Worm (Caenorhabditis elegans): ENCODE data around the gene ced-4.
A peak's percentile ranks its signal among the peaks of the same experiment; 100 is the strongest.

ced-4 gene

DNA sequence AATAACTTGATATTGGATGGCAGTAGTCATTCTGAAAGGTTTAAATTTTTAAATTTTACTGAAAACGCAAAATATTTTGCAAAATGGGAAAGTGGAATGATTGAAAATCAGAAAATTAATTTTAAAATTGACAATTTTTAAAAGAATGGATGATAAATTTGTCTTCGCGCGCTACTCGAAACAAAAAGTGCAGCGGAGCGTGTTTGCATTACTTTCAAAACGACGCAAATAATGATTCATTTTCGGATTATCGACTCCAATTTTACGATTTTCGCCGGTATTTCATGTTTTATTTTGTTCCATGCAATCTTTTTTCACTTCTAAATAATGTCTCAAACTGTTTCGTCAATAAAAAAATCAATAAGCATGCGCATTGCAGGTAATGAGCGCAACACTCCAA is 26.2 kb downstream of the ced-4 start, which contains the start of the genes tost-1 and arx-6 (continued):
- no peak for TF ChIP-seq unc-62 (GFP tag; optimal IDR thresholded peaks at IDR 0.05)
- no peak for TF ChIP-seq aly-2 (tag; optimal IDR thresholded peaks at IDR 0.05)
- TF ChIP-seq nhr-76 (tag; optimal IDR thresholded peaks at IDR 0.05) = no peak
- peak; percentile 27 for TF ChIP-seq tbx-2 (tag; optimal IDR thresholded peaks at IDR 0.05)
- no peak for TF ChIP-seq jun-1 (tag; optimal IDR thresholded peaks at IDR 0.05)
- no peak for TF ChIP-seq zag-1 (tag; optimal IDR thresholded peaks at IDR 0.05)
- TF ChIP-seq ceh-90 (tag; optimal IDR thresholded peaks at IDR 0.05) = no peak
- TF ChIP-seq nhr-237 (tag; optimal IDR thresholded peaks at IDR 0.05) = no peak
- no peak for TF ChIP-seq Y116A8C.19 (tag; optimal IDR thresholded peaks at IDR 0.05; ENCODE audit: borderline replicate concordance)
- no peak for TF ChIP-seq C34B4.2 (tag; optimal IDR thresholded peaks at IDR 0.05)
- TF ChIP-seq nhr-85 (tag) = no peak
- TF ChIP-seq dpl-1 (GFP tag; optimal IDR thresholded peaks at IDR 0.05) = peak; percentile 84 to 92 (median 89)
- no peak for TF ChIP-seq nhr-12 (tag; optimal IDR thresholded peaks at IDR 0.05)
- peak; percentile 69 for TF ChIP-seq skn-1 (tag; optimal IDR thresholded peaks at IDR 0.05)
- TF ChIP-seq pax-3 (tag; optimal IDR thresholded peaks at IDR 0.05) = no peak
- TF ChIP-seq nhr-77 (tag; optimal IDR thresholded peaks at IDR 0.05) = no peak
- TF ChIP-seq lin-35 (GFP tag; optimal IDR thresholded peaks at IDR 0.05) = peak; percentile 85 to 94
- TF ChIP-seq nhr-47 (tag; optimal IDR thresholded peaks at IDR 0.05) = peak; percentile 48
- no peak for TF ChIP-seq ces-1 (GFP tag; optimal IDR thresholded peaks at IDR 0.05)
- peak; percentile 62 for TF ChIP-seq snu-23 (GFP tag; optimal IDR thresholded peaks at IDR 0.05)
- TF ChIP-seq unc-130 (tag; optimal IDR thresholded peaks at IDR 0.05) = no peak
- TF ChIP-seq lin-13 (GFP tag; optimal IDR thresholded peaks at IDR 0.05) = no peak
- no peak for TF ChIP-seq unc-30 (tag; optimal IDR thresholded peaks at IDR 0.05)
- TF ChIP-seq dsc-1 (tag; optimal IDR thresholded peaks at IDR 0.05) = no peak
- TF ChIP-seq ama-1 (optimal IDR thresholded peaks at IDR 0.05) = no peak
- TF ChIP-seq nhr-71 (tag; optimal IDR thresholded peaks at IDR 0.05) = peak; percentile 51
- no peak for TF ChIP-seq sptf-1 (tag; optimal IDR thresholded peaks at IDR 0.05)
- no peak for TF ChIP-seq isw-1 (GFP tag; IDR thresholded peaks at IDR 0.05)
- TF ChIP-seq rnt-1 (tag; optimal IDR thresholded peaks at IDR 0.05) = peak; percentile 41
- peak; percentile 38 for TF ChIP-seq fos-1 (tag; optimal IDR thresholded peaks at IDR 0.05)
- no peak for TF ChIP-seq egl-13 (tag; optimal IDR thresholded peaks at IDR 0.05)
- peak; percentile 39 for TF ChIP-seq mep-1 (tag; optimal IDR thresholded peaks at IDR 0.05)

DNA sequence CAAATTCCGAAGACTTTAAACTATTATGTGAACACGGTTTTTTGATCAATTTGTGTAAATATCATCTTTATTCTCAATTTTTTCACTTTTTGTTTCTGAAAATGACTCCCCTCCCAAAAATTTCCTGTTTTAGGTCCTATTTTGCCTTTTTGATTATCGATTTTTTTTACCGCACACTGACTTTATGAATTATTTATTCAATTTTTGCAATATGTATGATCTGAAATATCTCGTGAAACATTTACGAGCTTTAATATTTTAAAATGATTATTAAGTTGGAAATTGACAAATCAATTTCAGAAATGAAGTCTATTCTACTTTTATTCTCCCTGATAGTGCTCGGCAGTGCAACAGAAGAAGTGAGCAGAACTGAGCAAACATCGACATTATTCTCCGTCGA is 27.3 kb downstream of the ced-4 start, which contains the start of gene C35D10.1:
Gene C35D10.1, plus strand, starts transcription at position 301 of the 400 bp plus-strand sequence.
- TF ChIP-seq efl-1 (optimal IDR thresholded peaks at IDR 0.05) (no peak), efl-1 (GFP tag; optimal IDR thresholded peaks at IDR 0.05 in 1 of 2) (peak in 1 of 2 experiments; percentile 74), dpl-1 (GFP tag; optimal IDR thresholded peaks at IDR 0.05) (no peak)

DNA sequence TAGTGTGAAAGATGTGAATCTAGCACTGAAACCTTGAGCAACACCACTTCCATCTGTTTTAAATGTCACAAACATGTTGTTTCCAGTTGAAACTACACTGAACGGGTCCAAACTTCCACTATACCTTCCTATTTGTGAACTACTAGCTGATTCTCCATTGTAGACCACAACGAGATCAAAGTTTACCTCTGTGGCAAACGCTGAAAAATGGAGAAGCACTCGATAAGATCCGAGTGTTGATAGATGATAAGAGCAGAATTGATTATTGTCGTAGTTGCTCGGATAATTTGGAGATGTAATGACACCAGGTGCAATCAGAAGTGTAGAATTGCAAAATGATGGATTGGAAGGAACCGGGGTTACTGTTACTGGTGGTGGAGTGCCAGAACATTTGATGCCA is 29.8 kb downstream of the ced-4 start:
- peak; percentile 55 for TF ChIP-seq elt-2 (tag; optimal IDR thresholded peaks at IDR 0.05)
- TF ChIP-seq efl-1 (optimal IDR thresholded peaks at IDR 0.05) = no peak
- TF ChIP-seq efl-1 (GFP tag; optimal IDR thresholded peaks at IDR 0.05 in 1 of 2) = peak in 1 of 2 experiments; percentile 70
- TF ChIP-seq lin-13 (GFP tag; optimal IDR thresholded peaks at IDR 0.05) = no peak
- no peak for TF ChIP-seq grh-1 (GFP tag; IDR thresholded peaks at IDR 0.05)
- no peak for TF ChIP-seq sox-4 (tag; optimal IDR thresholded peaks at IDR 0.05)
- no peak for TF ChIP-seq lin-35 (GFP tag; optimal IDR thresholded peaks at IDR 0.05)

DNA sequence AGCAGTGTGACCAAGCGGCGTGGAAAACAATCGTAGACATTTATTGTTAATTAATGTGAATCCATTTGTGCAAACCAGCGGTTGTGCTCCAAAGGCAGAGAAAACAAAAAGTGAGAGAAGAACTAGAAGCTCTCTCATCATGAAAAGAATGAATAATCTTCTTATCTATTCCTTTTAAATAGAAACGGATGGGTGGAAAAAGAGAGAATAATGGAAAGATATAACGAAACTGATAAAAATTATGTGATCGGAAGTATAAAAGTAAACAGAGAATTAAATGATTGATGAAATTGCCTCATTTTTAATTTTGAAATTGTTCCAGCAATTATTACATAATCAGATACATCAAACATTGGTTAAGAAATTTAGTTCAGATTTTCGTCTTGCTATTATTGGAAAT is 31.3 kb downstream of the ced-4 start, which contains the start of gene clec-5:
Gene clec-5, minus strand, starts transcription at position 178 of the 400 bp plus-strand sequence.
- TF ChIP-seq mef-2 (tag; optimal IDR thresholded peaks at IDR 0.05) = no peak
- TF ChIP-seq pax-3 (tag; optimal IDR thresholded peaks at IDR 0.05) = no peak
- peak; percentile 29 for TF ChIP-seq jun-1 (tag; optimal IDR thresholded peaks at IDR 0.05)
- TF ChIP-seq nhr-71 (tag; optimal IDR thresholded peaks at IDR 0.05) = no peak
- TF ChIP-seq ztf-4 (tag; optimal IDR thresholded peaks at IDR 0.05) = no peak
- no peak for TF ChIP-seq mep-1 (tag; optimal IDR thresholded peaks at IDR 0.05)
- peak; percentile 40 for TF ChIP-seq elt-2 (tag; optimal IDR thresholded peaks at IDR 0.05)
- no peak for TF ChIP-seq F16B12.6 (tag; optimal IDR thresholded peaks at IDR 0.05)
